Worm (Caenorhabditis elegans) whole organism, mixed stage, embryonic: ENCODE measurements around the gene abcx-1.

Experiments
- M03D4.4 ChIP-seq: sonication (generic microtip); optimal IDR thresholded peaks from 2 replicates; lab custom pipeline; 2017; ENCODE audit warnings: mild to moderate bottlenecking, missing genetic modification characterization, missing compliant biosample characterization
- bed-3 ChIP-seq: fragments of 200-800 bp; sonication (Bioruptor generic); optimal IDR thresholded peaks from 3 replicates; lab custom pipeline; 2018; ENCODE audit warnings: mild to moderate bottlenecking, missing genetic modification characterization, moderate library complexity, missing compliant biosample characterization
- blmp-1 ChIP-seq: fragments of 150-350 bp; optimal IDR thresholded peaks from 2 replicates; lab custom pipeline; 2014; ENCODE audit warnings: missing biosample characterization, missing genetic modification characterization
- ceh-39 ChIP-seq: fragments of 150-350 bp; optimal IDR thresholded peaks from 2 replicates; lab custom pipeline; 2014; ENCODE audit warnings: missing biosample characterization, missing genetic modification characterization
- ceh-83 ChIP-seq: fragments of 200-800 bp; sonication (Bioruptor generic); optimal IDR thresholded peaks from 2 replicates; lab custom pipeline; 2018; ENCODE audit warnings: mild to moderate bottlenecking, missing genetic modification characterization, missing compliant biosample characterization
- ces-1 ChIP-seq: fragments of 150-350 bp; optimal IDR thresholded peaks from 2 replicates; lab custom pipeline; 2014; ENCODE audit warnings: missing biosample characterization, missing genetic modification reagents, missing genetic modification characterization
- cnd-1 ChIP-seq: fragments of 200-800 bp; sonication (Bioruptor generic); optimal IDR thresholded peaks from 2 replicates; lab custom pipeline; 2018; ENCODE audit warnings: mild to moderate bottlenecking, missing genetic modification characterization, missing compliant biosample characterization
- drap-1 ChIP-seq: fragments of 200-800 bp; sonication (Bioruptor generic); optimal IDR thresholded peaks from 3 replicates; lab custom pipeline; 2018; ENCODE audit warnings: mild to moderate bottlenecking, missing genetic modification characterization, missing compliant biosample characterization
- elt-1 ChIP-seq: sonication (generic microtip); optimal IDR thresholded peaks from 2 replicates; lab custom pipeline; 2017; ENCODE audit warnings: missing genetic modification characterization, mild to moderate bottlenecking, missing compliant biosample characterization, antibody characterized with exemption, moderate library complexity, borderline replicate concordance; ENCODE audit not compliant: insufficient read depth
- elt-3 ChIP-seq: fragments of 150-350 bp; optimal IDR thresholded peaks from 2 replicates; lab custom pipeline; 2014; ENCODE audit warnings: missing biosample characterization, missing genetic modification characterization
- flh-1 ChIP-seq: fragments of 200-800 bp; sonication (Bioruptor generic); optimal IDR thresholded peaks from 2 replicates; lab custom pipeline; 2018; ENCODE audit warnings: mild to moderate bottlenecking, missing genetic modification characterization, moderate library complexity, missing compliant biosample characterization
- ham-2 ChIP-seq: fragments of 200-800 bp; sonication (Bioruptor generic); optimal IDR thresholded peaks from 2 replicates; lab custom pipeline; 2018; ENCODE audit warnings: mild to moderate bottlenecking, missing genetic modification characterization, missing compliant biosample characterization
- hlh-1 ChIP-seq: fragments of 150-350 bp; optimal IDR thresholded peaks from 2 replicates; lab custom pipeline; 2014; ENCODE audit warnings: missing biosample characterization, missing genetic modification reagents, missing genetic modification characterization
- lin-13 ChIP-seq: fragments of 150-350 bp; optimal IDR thresholded peaks from 2 replicates; lab custom pipeline; 2014; ENCODE audit warnings: missing biosample characterization, missing genetic modification characterization
- lsy-2 ChIP-seq: fragments of 150-350 bp; optimal IDR thresholded peaks from 2 replicates; lab custom pipeline; 2014; ENCODE audit warnings: missing biosample characterization, missing genetic modification characterization
- mab-5 ChIP-seq: fragments of 150-350 bp; optimal IDR thresholded peaks from 2 replicates; lab custom pipeline; 2014; ENCODE audit warnings: missing biosample characterization, missing genetic modification characterization
- mep-1 ChIP-seq: fragments of 150-350 bp; optimal IDR thresholded peaks from 2 replicates; lab custom pipeline; 2017; ENCODE audit warnings: missing biosample characterization, missing genetic modification reagents, missing genetic modification characterization, inconsistent platforms
- nhr-2 ChIP-seq: fragments of 150-350 bp; optimal IDR thresholded peaks from 2 replicates; lab custom pipeline; 2014; ENCODE audit warnings: missing biosample characterization, missing genetic modification characterization
- nhr-237 ChIP-seq: fragments of 150-350 bp; optimal IDR thresholded peaks from 2 replicates; lab custom pipeline; 2014; ENCODE audit warnings: missing biosample characterization, missing genetic modification characterization
- nhr-28 ChIP-seq: fragments of 150-350 bp; optimal IDR thresholded peaks from 2 replicates; lab custom pipeline; 2014; ENCODE audit warnings: missing biosample characterization, missing genetic modification characterization
- nhr-76 ChIP-seq: sonication (generic microtip); optimal IDR thresholded peaks from 2 replicates; lab custom pipeline; 2017; ENCODE audit warnings: missing biosample characterization, missing genetic modification characterization
- pha-4 ChIP-seq: fragments of 150-350 bp; optimal IDR thresholded peaks from 2 replicates; lab custom pipeline; 2018; ENCODE audit warnings: missing biosample characterization, missing genetic modification reagents, missing genetic modification characterization
- sem-2 ChIP-seq: fragments of 200-800 bp; sonication (Bioruptor generic); optimal IDR thresholded peaks from 2 replicates; lab custom pipeline; 2018; ENCODE audit warnings: mild to moderate bottlenecking, missing genetic modification characterization, missing compliant biosample characterization
- snpc-4 ChIP-seq: fragments of 150-350 bp; optimal IDR thresholded peaks from 2 replicates; lab custom pipeline; 2014; ENCODE audit warnings: missing biosample characterization, missing genetic modification characterization
- sptf-1 ChIP-seq: sonication (generic microtip); optimal IDR thresholded peaks from 2 replicates; lab custom pipeline; 2017; ENCODE audit warnings: mild to moderate bottlenecking, missing genetic modification characterization, moderate library complexity, missing compliant biosample characterization
- tbx-8 ChIP-seq: fragments of 200-800 bp; sonication (Bioruptor generic); optimal IDR thresholded peaks from 2 replicates; lab custom pipeline; 2018; ENCODE audit warnings: mild to moderate bottlenecking, missing genetic modification characterization, moderate library complexity, missing compliant biosample characterization
- unc-120 ChIP-seq: sonication (generic microtip); optimal IDR thresholded peaks from 2 replicates; lab custom pipeline; 2017; ENCODE audit warnings: missing genetic modification characterization, missing compliant biosample characterization; ENCODE audit not compliant: poor library complexity, severe bottlenecking
- unc-39 ChIP-seq: fragments of 150-350 bp; optimal IDR thresholded peaks from 2 replicates; lab custom pipeline; 2014; ENCODE audit warnings: missing biosample characterization, missing genetic modification characterization
- unc-62 ChIP-seq: fragments of 150-350 bp; optimal IDR thresholded peaks from 2 replicates; lab custom pipeline; 2014; ENCODE audit warnings: missing biosample characterization, missing genetic modification reagents, missing genetic modification characterization
- zip-8 ChIP-seq: fragments of 150-350 bp; optimal IDR thresholded peaks from 2 replicates; lab custom pipeline; 2014; ENCODE audit warnings: missing biosample characterization, missing genetic modification characterization
- ztf-11 ChIP-seq: fragments of 150-350 bp; optimal IDR thresholded peaks from 2 replicates; lab custom pipeline; 2014; ENCODE audit warnings: missing biosample characterization, missing genetic modification characterization

Gene abcx-1

ce11 chrII:6500161-6500560 is 31.8 kb upstream of the abcx-1 start, which contains the start of gene R05G9.5:
Gene R05G9.5, minus strand, starts transcription at chrII:6500261.
- TF ChIP-seq nhr-28 (no peak), ces-1 (GFP tag; lab: Kevin White, UChicago) (no peak)

DNA sequence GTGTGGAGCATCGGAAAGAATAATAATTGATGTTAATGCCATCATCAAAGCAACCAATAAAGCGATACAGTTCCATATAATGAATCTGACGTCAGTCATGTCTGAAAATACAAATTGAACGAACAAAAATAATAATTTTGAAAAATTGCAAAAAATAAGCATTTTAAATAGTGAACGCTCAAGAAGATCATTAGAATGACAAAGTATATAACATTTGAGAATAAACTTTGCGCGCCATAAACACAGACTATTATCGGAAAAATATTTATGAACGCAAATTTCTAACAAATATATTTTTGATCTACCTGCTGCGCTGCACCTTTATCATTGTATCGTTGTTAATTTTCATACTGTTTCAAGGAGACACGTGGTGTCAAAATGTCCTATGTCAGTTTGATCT is 30.5 kb upstream of the abcx-1 start, which contains the start of gene R05G9.3:
Gene R05G9.3 (minus strand): TSS at position 101 of the 400 bp plus-strand sequence.
- no peak for TF ChIP-seq nhr-2
- no peak for TF ChIP-seq ceh-39 (tag; lab: Kevin White, UChicago)
- TF ChIP-seq ceh-83 (GFP tag; lab: Kevin White, UChicago) = no peak
- no peak for TF ChIP-seq blmp-1
- no peak for TF ChIP-seq unc-120 (tag; lab: Kevin White, UChicago)
- no peak for TF ChIP-seq flh-1 (GFP tag; lab: Kevin White, UChicago)
- no peak for TF ChIP-seq drap-1 (GFP tag; lab: Kevin White, UChicago)
- no peak for TF ChIP-seq nhr-28
- no peak for TF ChIP-seq pha-4 (tag; lab: Kevin White, UChicago)
- no peak for TF ChIP-seq mep-1 (tag; lab: Kevin White, UChicago)
- no peak for TF ChIP-seq ces-1 (GFP tag; lab: Kevin White, UChicago)
- TF ChIP-seq M03D4.4 = no peak
- no peak for TF ChIP-seq zip-8
- TF ChIP-seq nhr-76 (tag; lab: Kevin White, UChicago) = no peak
- no peak for TF ChIP-seq elt-3 (tag; lab: Kevin White, UChicago)
- no peak for TF ChIP-seq elt-1 (tag; lab: Kevin White, UChicago)
- TF ChIP-seq lsy-2 = no peak
- TF ChIP-seq unc-62 = no peak
- no peak for TF ChIP-seq lin-13 (tag; lab: Kevin White, UChicago)
- TF ChIP-seq nhr-237 = no peak

DNA sequence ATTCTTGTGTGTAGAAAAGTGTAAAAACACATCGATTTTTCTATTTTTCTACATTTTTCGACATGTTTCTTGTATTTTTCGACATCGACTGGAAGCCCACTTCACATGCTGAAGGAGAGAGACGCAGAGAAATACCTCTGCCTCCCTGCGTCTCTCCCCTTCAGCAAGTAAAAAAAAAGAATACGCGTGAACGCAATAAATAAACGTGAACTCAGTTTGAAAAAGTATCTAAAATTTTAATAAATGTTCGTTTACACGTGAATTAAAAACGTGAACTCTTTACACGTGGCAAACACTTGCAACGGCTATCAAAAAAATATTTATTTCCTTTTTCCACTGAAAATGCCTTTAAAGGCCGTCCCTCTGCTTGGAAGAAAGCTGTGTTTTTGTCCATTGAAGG is 29.1 kb upstream of the abcx-1 start, which contains the start of gene R05G9.1:
Gene R05G9.1 (plus strand): TSS at position 343 of the 400 bp plus-strand sequence.
- TF ChIP-seq cnd-1 (tag; lab: Kevin White, UChicago) (no peak), elt-3 (tag; lab: Kevin White, UChicago) (no peak), sem-2 (GFP tag; lab: Kevin White, UChicago) (no peak), elt-1 (tag; lab: Kevin White, UChicago) (no peak), flh-1 (GFP tag; lab: Kevin White, UChicago) (no peak), pha-4 (tag; lab: Kevin White, UChicago) (no peak), blmp-1 (no peak), ces-1 (GFP tag; lab: Kevin White, UChicago) (no peak), tbx-8 (GFP tag; lab: Kevin White, UChicago) (no peak), snpc-4 (tag; lab: Kevin White, UChicago) (no peak), unc-120 (tag; lab: Kevin White, UChicago) (no peak), ham-2 (GFP tag; lab: Kevin White, UChicago) (no peak), bed-3 (GFP tag; lab: Kevin White, UChicago) (no peak), hlh-1 (no peak)

DNA sequence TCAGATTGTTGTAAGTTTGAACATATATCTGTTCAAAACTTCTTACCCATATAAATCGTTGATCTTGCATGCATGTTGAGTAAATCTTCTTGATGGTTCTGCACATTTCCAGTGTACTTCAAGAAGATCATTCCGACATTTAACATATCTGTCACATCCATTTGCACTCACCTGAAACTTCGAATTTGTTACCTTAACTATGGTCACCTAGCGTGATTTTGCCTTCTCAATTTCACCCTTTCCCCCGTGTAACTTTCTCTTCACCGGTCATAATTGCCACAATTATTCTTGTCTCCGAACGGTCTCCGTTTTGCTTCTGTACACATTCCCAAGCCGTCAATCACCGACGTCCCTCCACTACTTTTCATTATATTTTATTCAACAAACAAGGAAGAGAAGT is 18.6 kb upstream of the abcx-1 start:
- TF ChIP-seq mab-5 (tag; lab: Kevin White, UChicago) = no peak

ce11 chrII:6513911-6514310 is 18.1 kb upstream of the abcx-1 start, which contains the start of gene R05G9R.1:
Gene R05G9R.1, minus strand, starts transcription at chrII:6514011.
- TF ChIP-seq pha-4 (tag; lab: Kevin White, UChicago) (no peak), hlh-1 (no peak), M03D4.4 (no peak), unc-39 (tag; lab: Kevin White, UChicago) (no peak), lin-13 (tag; lab: Kevin White, UChicago) (no peak), elt-3 (tag; lab: Kevin White, UChicago) (no peak), ceh-83 (GFP tag; lab: Kevin White, UChicago) (no peak), zip-8 (no peak), flh-1 (GFP tag; lab: Kevin White, UChicago) (no peak), drap-1 (GFP tag; lab: Kevin White, UChicago) (no peak), ztf-11 (tag; lab: Kevin White, UChicago) (no peak), lsy-2 (no peak), nhr-2 (no peak)

DNA sequence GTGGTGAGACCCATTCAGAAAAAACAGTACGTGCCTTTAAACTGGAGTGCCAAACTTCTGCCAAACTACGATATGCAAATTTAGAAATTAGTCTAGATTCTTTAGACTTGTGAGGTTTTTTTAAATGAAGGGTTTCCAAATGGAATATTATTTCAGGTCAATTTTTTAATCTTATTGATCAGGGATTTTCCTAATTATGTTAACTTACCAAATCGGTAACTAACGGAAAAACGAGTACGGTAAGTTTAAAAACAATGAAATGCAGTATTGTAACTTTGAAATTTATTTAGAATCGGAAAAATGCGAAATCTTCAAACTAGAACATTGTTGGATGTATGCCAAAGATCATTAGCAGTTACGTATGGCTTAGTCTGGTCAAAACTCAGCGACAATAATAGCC is 15.7 kb upstream of the abcx-1 start, which contains the start of gene C56E6.7:
Gene C56E6.7 (plus strand): TSS at position 301 of the 400 bp plus-strand sequence.
- TF ChIP-seq blmp-1 (no peak), bed-3 (GFP tag; lab: Kevin White, UChicago) (no peak), nhr-28 (no peak), sptf-1 (no peak), ceh-39 (tag; lab: Kevin White, UChicago) (no peak), unc-120 (tag; lab: Kevin White, UChicago) (no peak), M03D4.4 (no peak), nhr-2 (no peak), unc-62 (no peak), unc-39 (tag; lab: Kevin White, UChicago) (no peak), elt-1 (tag; lab: Kevin White, UChicago) (no peak), mab-5 (tag; lab: Kevin White, UChicago) (no peak), nhr-76 (tag; lab: Kevin White, UChicago) (no peak), lin-13 (tag; lab: Kevin White, UChicago) (no peak)
